Fruit fly (Drosophila melanogaster) whole organism, embryonic: ENCODE data around the gene CycC.

Source experiments
- Atf6 ChIP-seq: fragments of 200-800 bp; sonication (Bioruptor generic); IDR thresholded peaks from 2 replicates; pipeline ENCODE4 v1.3.6; 2022; ENCODE audit warnings: missing biosample characterization, missing genetic modification characterization
- B-H2 ChIP-seq: fragments of 200-800 bp; sonication (Bioruptor generic); optimal IDR thresholded peaks from 2 replicates; lab custom pipeline; 2018; ENCODE audit warnings: missing biosample characterization, mild to moderate bottlenecking, missing genetic modification characterization
- BtbVII ChIP-seq: fragments of 200-800 bp; sonication (Bioruptor generic); optimal IDR thresholded peaks from 3 replicates; lab custom pipeline; 2017; ENCODE audit warnings: missing biosample characterization, mild to moderate bottlenecking, missing genetic modification characterization
- CG10267 ChIP-seq: fragments of 200-800 bp; sonication (Bioruptor generic); optimal IDR thresholded peaks from 2 replicates; lab custom pipeline; 2018; ENCODE audit warnings: missing biosample characterization, mild to moderate bottlenecking, missing genetic modification characterization, moderate library complexity
- CG10959 ChIP-seq: fragments of 200-800 bp; sonication (Bioruptor generic); IDR thresholded peaks from 2 replicates; pipeline ENCODE4 v1.3.6; 2022; ENCODE audit warnings: missing biosample characterization, missing genetic modification characterization
- CG12299 ChIP-seq: fragments of 200-800 bp; sonication (Bioruptor generic); optimal IDR thresholded peaks from 2 replicates; lab custom pipeline; 2018; ENCODE audit warnings: missing biosample characterization, mild to moderate bottlenecking, missing genetic modification characterization
- CG13287 ChIP-seq: fragments of 200-800 bp; sonication (Bioruptor generic); IDR thresholded peaks from 2 replicates; pipeline ENCODE4 v1.3.6; 2022; ENCODE audit warnings: missing biosample characterization, missing genetic modification characterization; ENCODE audit not compliant: partially characterized antibody
- CG15514 ChIP-seq: fragments of 200-800 bp; sonication (Bioruptor generic); optimal IDR thresholded peaks from 3 replicates; lab custom pipeline; 2017; ENCODE audit warnings: missing biosample characterization, missing genetic modification characterization, mild to moderate bottlenecking, moderate library complexity, missing genetic modification reagents
- CG15601 ChIP-seq: fragments of 200-800 bp; sonication (Bioruptor generic); optimal IDR thresholded peaks from 3 replicates; lab custom pipeline; 2019; ENCODE audit warnings: missing biosample characterization, mild to moderate bottlenecking, missing genetic modification characterization, moderate library complexity
- CG1603 ChIP-seq: fragments of 200-800 bp; sonication (Bioruptor generic); optimal IDR thresholded peaks from 2 replicates; lab custom pipeline; 2019; ENCODE audit warnings: missing biosample characterization, mild to moderate bottlenecking, missing genetic modification characterization, moderate library complexity
- CG30020 ChIP-seq: fragments of 200-800 bp; optimal IDR thresholded peaks from 2 replicates; lab custom pipeline; 2019; ENCODE audit warnings: missing biosample characterization, mild to moderate bottlenecking, missing genetic modification characterization, moderate library complexity
- CG34376 ChIP-seq: fragments of 200-800 bp; sonication (Bioruptor generic); optimal IDR thresholded peaks from 2 replicates; lab custom pipeline; 2018; ENCODE audit warnings: missing biosample characterization, mild to moderate bottlenecking, missing genetic modification characterization
- CG4424 ChIP-seq: fragments of 200-800 bp; sonication (Bioruptor generic); optimal IDR thresholded peaks from 3 replicates; lab custom pipeline; 2016; ENCODE audit warnings: missing biosample characterization, missing genetic modification characterization
- CG6689 ChIP-seq: fragments of 200-800 bp; sonication (Bioruptor generic); IDR thresholded peaks from 2 replicates; pipeline ENCODE4 v1.3.6; 2022; ENCODE audit warnings: missing biosample characterization, missing genetic modification characterization
- CG8388 ChIP-seq: fragments of 200-800 bp; sonication (Bioruptor generic); optimal IDR thresholded peaks from 2 replicates; lab custom pipeline; 2019; ENCODE audit warnings: missing biosample characterization, mild to moderate bottlenecking, missing genetic modification characterization, moderate library complexity
- CTCF ChIP-seq: fragments of 200-800 bp; sonication (Bioruptor generic); optimal IDR thresholded peaks from 2 replicates; lab custom pipeline; 2017; ENCODE audit warnings: missing biosample characterization, mild to moderate bottlenecking, missing genetic modification characterization, moderate library complexity
- HLHmδ ChIP-seq: fragments of 200-800 bp; sonication (Bioruptor generic); optimal IDR thresholded peaks from 2 replicates; lab custom pipeline; 2018; ENCODE audit warnings: missing biosample characterization, mild to moderate bottlenecking, missing genetic modification characterization, moderate library complexity
- Lhr ChIP-seq: fragments of 200-800 bp; sonication (Bioruptor generic); optimal IDR thresholded peaks from 3 replicates; lab custom pipeline; 2017; ENCODE audit warnings: mild to moderate bottlenecking, missing biosample characterization, missing genetic modification reagents, missing genetic modification characterization
- Myb ChIP-seq: fragments of 200-800 bp; sonication (Bioruptor generic); optimal IDR thresholded peaks from 2 replicates; lab custom pipeline; 2016; ENCODE audit warnings: missing biosample characterization, missing genetic modification characterization
- Nf-YC ChIP-seq: fragments of 200-800 bp; optimal IDR thresholded peaks from 3 replicates; lab custom pipeline; 2019; ENCODE audit warnings: missing biosample characterization, mild to moderate bottlenecking, missing genetic modification characterization, moderate library complexity
- Opbp ChIP-seq: fragments of 200-800 bp; sonication (Bioruptor generic); IDR thresholded peaks from 3 replicates; pipeline ENCODE4 v1.3.6; 2022; ENCODE audit warnings: missing biosample characterization, missing genetic modification characterization; ENCODE audit not compliant: partially characterized antibody
- Optix ChIP-seq: fragments of 200-800 bp; sonication (Bioruptor generic); IDR thresholded peaks from 3 replicates; pipeline ENCODE4 v1.3.6; 2022; ENCODE audit warnings: missing biosample characterization, missing genetic modification characterization
- Scr ChIP-seq: fragments of 200-800 bp; sonication (Bioruptor generic); IDR thresholded peaks from 2 replicates; pipeline ENCODE4 v1.3.6; 2022; ENCODE audit warnings: missing biosample characterization, missing genetic modification characterization; ENCODE audit not compliant: partially characterized antibody
- Sry-β ChIP-seq: fragments of 200-800 bp; sonication (Bioruptor generic); optimal IDR thresholded peaks from 2 replicates; lab custom pipeline; 2018; ENCODE audit warnings: missing biosample characterization, mild to moderate bottlenecking, missing genetic modification characterization, moderate library complexity
- Ssrp ChIP-seq: fragments of 200-800 bp; sonication (Bioruptor generic); optimal IDR thresholded peaks from 2 replicates; lab custom pipeline; 2018; ENCODE audit warnings: missing biosample characterization, mild to moderate bottlenecking, missing genetic modification characterization, moderate library complexity
- Taf1 ChIP-seq: fragments of 200-800 bp; sonication (Bioruptor generic); IDR thresholded peaks from 2 replicates; pipeline ENCODE4 v1.3.6; 2022; ENCODE audit warnings: missing biosample characterization, missing genetic modification characterization
- Usf ChIP-seq: fragments of 200-800 bp; sonication (Bioruptor generic); optimal IDR thresholded peaks from 2 replicates; lab custom pipeline; 2017; ENCODE audit warnings: missing genotype, missing biosample characterization, missing genetic modification characterization
- Vsx1 ChIP-seq: fragments of 200-800 bp; sonication (Bioruptor generic); optimal IDR thresholded peaks from 2 replicates; lab custom pipeline; 2017; ENCODE audit warnings: missing biosample characterization, mild to moderate bottlenecking, missing genetic modification characterization, missing genetic modification reagents
- Xbp1 ChIP-seq: fragments of 200-800 bp; sonication (Bioruptor generic); optimal IDR thresholded peaks from 3 replicates; lab custom pipeline; 2016; ENCODE audit warnings: missing biosample characterization, mild to moderate bottlenecking, missing genetic modification characterization
- amos ChIP-seq: fragments of 200-800 bp; sonication (Bioruptor generic); IDR thresholded peaks from 2 replicates; pipeline ENCODE4 v1.3.6; 2022; ENCODE audit warnings: missing biosample characterization, missing genetic modification characterization; ENCODE audit not compliant: partially characterized antibody
- aop ChIP-seq: fragments of 200-800 bp; sonication (Bioruptor generic); IDR thresholded peaks from 2 replicates; pipeline ENCODE4 v1.3.6; 2022; ENCODE audit warnings: missing biosample characterization, missing genetic modification characterization
- chm ChIP-seq: fragments of 200-800 bp; sonication (Bioruptor generic); IDR thresholded peaks from 2 replicates; pipeline ENCODE4 v1.3.6; 2022; ENCODE audit warnings: missing biosample characterization, missing genetic modification characterization
- crp ChIP-seq, 2 experiments: fragments of 200-800 bp; sonication (Bioruptor generic); optimal IDR thresholded peaks; 2 replicates in 1 of 2; 3 replicates in 1 of 2; lab custom pipeline; 2017; ENCODE audit warnings: missing biosample characterization in 2 of 2, missing genetic modification characterization in 2 of 2, mild to moderate bottlenecking in 1 of 2, moderate library complexity in 1 of 2
- grau ChIP-seq: fragments of 200-800 bp; optimal IDR thresholded peaks from 3 replicates; lab custom pipeline; 2019; ENCODE audit warnings: missing biosample characterization, mild to moderate bottlenecking, missing genetic modification characterization, moderate library complexity
- grn ChIP-seq: fragments of 200-800 bp; sonication (Bioruptor generic); optimal IDR thresholded peaks from 3 replicates; lab custom pipeline; 2017; ENCODE audit warnings: missing biosample characterization, missing genetic modification characterization
- inv ChIP-seq: fragments of 200-800 bp; sonication (Bioruptor generic); IDR thresholded peaks from 2 replicates; pipeline ENCODE4 v1.3.6; 2022; ENCODE audit warnings: missing biosample characterization, missing genetic modification characterization; ENCODE audit not compliant: partially characterized antibody
- jing ChIP-seq: fragments of 200-800 bp; sonication (Bioruptor generic); optimal IDR thresholded peaks from 2 replicates; lab custom pipeline; 2018; ENCODE audit warnings: missing biosample characterization, mild to moderate bottlenecking, missing genetic modification characterization
- kni ChIP-seq: fragments of 200-800 bp; sonication (Bioruptor generic); optimal IDR thresholded peaks from 3 replicates; lab custom pipeline; 2017; ENCODE audit warnings: mild to moderate bottlenecking, missing biosample characterization, missing genetic modification reagents, missing genetic modification characterization
- knrl ChIP-seq: fragments of 200-800 bp; sonication (Bioruptor generic); IDR thresholded peaks from 3 replicates; pipeline ENCODE4 v1.3.6; 2022; ENCODE audit warnings: missing biosample characterization, missing genetic modification characterization; ENCODE audit not compliant: partially characterized antibody
- lab ChIP-seq: fragments of 200-800 bp; sonication (Bioruptor generic); optimal IDR thresholded peaks from 3 replicates; lab custom pipeline; 2017; ENCODE audit warnings: missing biosample characterization, missing genetic modification characterization, mild to moderate bottlenecking, moderate library complexity, missing genetic modification reagents
- nom ChIP-seq: fragments of 200-800 bp; sonication (Bioruptor generic); optimal IDR thresholded peaks from 2 replicates; lab custom pipeline; 2017; ENCODE audit warnings: missing biosample characterization, missing genetic modification characterization, mild to moderate bottlenecking, moderate library complexity, missing genetic modification reagents
- p53 ChIP-seq: fragments of 200-800 bp; sonication (Bioruptor generic); optimal IDR thresholded peaks from 2 replicates; lab custom pipeline; 2016; ENCODE audit warnings: missing biosample characterization, missing genetic modification characterization
- pzg ChIP-seq: fragments of 200-800 bp; sonication (Bioruptor generic); optimal IDR thresholded peaks from 3 replicates; lab custom pipeline; 2018; ENCODE audit warnings: missing biosample characterization, mild to moderate bottlenecking, missing genetic modification characterization, moderate library complexity
- ranshi ChIP-seq: fragments of 200-800 bp; sonication (Bioruptor generic); IDR thresholded peaks from 2 replicates; pipeline ENCODE4 v1.3.6; 2022; ENCODE audit warnings: missing biosample characterization, missing genetic modification characterization
- ro ChIP-seq: fragments of 200-800 bp; sonication (Bioruptor generic); IDR thresholded peaks from 2 replicates; pipeline ENCODE4 v1.3.6; 2022; ENCODE audit warnings: missing biosample characterization, missing genetic modification characterization
- row ChIP-seq: fragments of 200-800 bp; sonication (Bioruptor generic); IDR thresholded peaks from 3 replicates; pipeline ENCODE4 v1.3.6; 2022; ENCODE audit warnings: missing biosample characterization, missing genetic modification characterization
- sna ChIP-seq: fragments of 200-800 bp; sonication (Bioruptor generic); IDR thresholded peaks from 2 replicates; pipeline ENCODE4 v1.3.6; 2022; ENCODE audit warnings: missing biosample characterization, missing genetic modification characterization; ENCODE audit not compliant: partially characterized antibody
- unc-4 ChIP-seq: fragments of 200-800 bp; sonication (Bioruptor generic); IDR thresholded peaks from 2 replicates; pipeline ENCODE4 v1.3.6; 2022; ENCODE audit warnings: missing biosample characterization, missing genetic modification characterization; ENCODE audit not compliant: partially characterized antibody

CycC gene

DNA sequence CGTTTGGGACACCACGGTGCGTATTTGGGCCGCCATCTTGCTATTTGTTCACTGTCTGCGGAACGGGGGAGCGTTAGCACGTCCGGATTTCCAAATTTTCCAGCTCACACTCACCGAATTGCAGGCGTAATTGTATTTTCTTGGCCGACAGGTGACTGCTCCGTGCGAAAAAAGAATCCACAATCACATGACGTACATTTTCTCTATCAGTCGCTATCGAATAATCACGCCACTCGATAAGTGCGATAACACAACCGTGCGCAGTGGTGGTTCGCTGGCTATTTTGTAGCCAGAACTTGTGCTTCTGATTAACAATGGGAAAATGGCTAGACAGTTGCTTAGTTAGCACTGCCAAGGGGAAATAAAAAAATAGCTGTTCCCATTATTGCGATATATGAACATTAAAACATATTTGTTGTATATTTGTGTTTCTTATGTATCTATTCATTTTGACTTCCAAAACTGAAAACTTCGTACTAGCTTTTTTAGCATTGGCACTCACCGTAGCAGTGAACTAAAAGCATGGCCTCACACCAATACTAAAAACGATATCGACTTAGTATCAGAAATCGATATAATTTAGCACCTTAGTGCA, 13.9 kb upstream of the CycC start, which contains the start of gene VhaPPA1-1 (continued):
- TF ChIP-seq CG10959, result no peak
- TF ChIP-seq sna (GFP tag; lab: Robert Waterston, UW), result 0 out of 2 replicates have a peak, but pooled peaks have one; percentile 33
- TF ChIP-seq p53, result no peak
- TF ChIP-seq Myb (GFP tag; lab: Kevin White, UChicago), result peak; percentile 95
- TF ChIP-seq Usf (GFP tag; lab: Kevin White, UChicago), result peak; percentile 72
- peak; percentile 48; the same call in 1 of the 3 replicates for TF ChIP-seq Opbp (GFP tag; lab: Robert Waterston, UW)
- TF ChIP-seq Xbp1 (GFP tag; lab: Kevin White, UChicago), result peak; percentile 37
- peak; percentile 37 for TF ChIP-seq CTCF (GFP tag; lab: Kevin White, UChicago)
- peak; percentile 66 for TF ChIP-seq CG10267 (tag; lab: Kevin White, UChicago)
- no peak for TF ChIP-seq ranshi
- TF ChIP-seq aop (GFP tag; lab: Robert Waterston, UW), result no peak
- TF ChIP-seq CG6689 (GFP tag; lab: Robert Waterston, UW), result peak; percentile 29; the same call in 1 of the 2 replicates
- no peak for TF ChIP-seq B-H2
- 0 out of 2 replicates have a peak, but pooled peaks have one; percentile 26 for TF ChIP-seq unc-4
- TF ChIP-seq Atf6, result no peak
- peak; percentile 97 for TF ChIP-seq Sry-β
- TF ChIP-seq pzg (GFP tag; lab: Kevin White, UChicago), result peak; percentile 84
- no peak for TF ChIP-seq BtbVII (GFP tag; lab: Kevin White, UChicago)
- TF ChIP-seq CG8388 (GFP tag; lab: Kevin White, UChicago), result peak; percentile 9
- TF ChIP-seq CG4424 (GFP tag; lab: Kevin White, UChicago), result no peak
- peak; percentile 5 for TF ChIP-seq grn (GFP tag; lab: Kevin White, UChicago)
- peak; percentile 36 for TF ChIP-seq CG13287 (GFP tag; lab: Robert Waterston, UW)
- 0 out of 2 replicates have a peak, but pooled peaks have one; percentile 14 for TF ChIP-seq inv
- TF ChIP-seq HLHmδ, result peak; percentile 4
- TF ChIP-seq Lhr (GFP tag; lab: Kevin White, UChicago), result peak; percentile 77
- peak; percentile 55 for TF ChIP-seq CG15514 (GFP tag; lab: Kevin White, UChicago)
- TF ChIP-seq CG30020, result peak; percentile 65
- TF ChIP-seq chm (GFP tag; lab: Robert Waterston, UW), result peak; percentile 57; the same call in 1 of the 2 replicates
- TF ChIP-seq row (GFP tag; lab: Robert Waterston, UW), result peak; percentile 83
- TF ChIP-seq crp (GFP tag; optimal IDR thresholded peaks at IDR 0.05; lab: Kevin White, UChicago), result peak in 1 of 2 experiments; percentile 69
- peak; percentile 61 for TF ChIP-seq knrl (GFP tag; lab: Robert Waterston, UW)
- TF ChIP-seq Nf-YC (tag; lab: Kevin White, UChicago), result peak; percentile 60
- TF ChIP-seq CG12299 (tag; lab: Kevin White, UChicago), result peak; percentile 21
- peak; percentile 55 for TF ChIP-seq CG1603
- TF ChIP-seq amos, result peak; percentile 40; the same call in 1 of the 2 replicates
- peak; percentile 16 for TF ChIP-seq grau (tag; lab: Kevin White, UChicago)

DNA sequence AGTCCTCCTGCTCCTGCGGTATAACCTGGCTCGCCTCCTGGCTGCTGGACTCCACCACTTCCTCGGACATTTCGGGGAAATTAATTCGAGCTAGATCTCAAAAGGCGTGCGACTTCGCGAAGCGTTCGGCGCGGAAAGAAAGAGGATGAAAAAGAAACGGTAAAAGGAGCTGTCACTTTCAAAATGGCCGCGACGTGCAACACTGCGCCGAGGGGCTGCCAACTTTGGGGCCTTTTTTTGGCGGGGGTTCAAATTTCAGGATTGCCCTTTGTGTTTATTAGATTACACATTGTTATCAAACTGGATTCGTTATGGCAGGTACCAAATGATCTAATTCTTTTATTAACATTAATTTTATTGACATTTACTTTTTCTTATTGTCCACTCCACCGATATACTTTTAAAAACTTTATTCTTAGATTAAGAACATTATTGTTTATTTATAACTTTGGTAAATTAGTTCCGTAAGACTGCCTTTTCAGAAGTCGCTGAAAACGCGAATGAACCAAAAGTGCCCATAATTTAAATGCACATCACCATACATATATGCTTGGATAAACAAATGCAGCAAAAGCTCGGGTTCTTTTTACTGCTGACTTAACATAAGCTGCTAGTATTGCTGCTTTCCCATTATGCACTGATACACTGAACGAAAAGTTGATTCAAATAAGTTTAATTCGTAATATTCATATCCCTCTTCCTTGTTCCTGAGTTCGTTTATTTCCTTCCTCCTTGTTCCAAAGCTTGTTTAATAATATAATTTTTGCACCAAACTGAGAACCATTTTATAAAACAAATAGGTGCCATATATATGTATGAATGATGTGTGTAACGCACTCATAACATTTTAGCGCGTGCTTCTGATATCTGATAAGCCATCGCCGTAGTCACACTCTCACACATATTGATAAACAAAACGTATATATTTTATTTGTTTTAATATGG, 11.7 kb upstream of the CycC start, which contains the start of gene RpS5b:
Gene RpS5b (minus strand): TSS at position 156 of the 945 bp plus-strand sequence.
- TF ChIP-seq ro (GFP tag; lab: Robert Waterston, UW), result no peak
- no peak for TF ChIP-seq Ssrp
- no peak for TF ChIP-seq CG34376 (GFP tag; lab: Kevin White, UChicago)
- TF ChIP-seq Optix, result no peak
- TF ChIP-seq nom (GFP tag; lab: Kevin White, UChicago), result peak; percentile 43
- no peak for TF ChIP-seq jing (GFP tag; lab: Kevin White, UChicago)
- TF ChIP-seq Scr (GFP tag; lab: Robert Waterston, UW), result no peak
- TF ChIP-seq Taf1 (GFP tag; lab: Robert Waterston, UW), result no peak
- no peak for TF ChIP-seq CG15601 (tag; lab: Kevin White, UChicago)
- no peak for TF ChIP-seq Vsx1 (GFP tag; lab: Kevin White, UChicago)
- no peak for TF ChIP-seq lab (GFP tag; lab: Kevin White, UChicago)
- no peak for TF ChIP-seq kni (GFP tag; lab: Kevin White, UChicago)
